Fruit fly (Drosophila melanogaster) whole organism, embryonic: ENCODE measurements around the gene Prm.
A peak's percentile ranks its signal among the peaks of the same experiment; 100 is the strongest.

Experiments
- Ada2b ChIP-seq: fragments of 200-800 bp; sonication (Bioruptor generic); IDR thresholded peaks from 2 replicates; pipeline ENCODE4 v1.3.6; 2022; ENCODE audit warnings: missing biosample characterization, missing genetic modification characterization
- B-H2 ChIP-seq: fragments of 200-800 bp; sonication (Bioruptor generic); optimal IDR thresholded peaks from 2 replicates; lab custom pipeline; 2018; ENCODE audit warnings: missing biosample characterization, mild to moderate bottlenecking, missing genetic modification characterization
- Bgb ChIP-seq: fragments of 200-800 bp; sonication (Bioruptor generic); IDR thresholded peaks from 2 replicates; pipeline ENCODE4 v1.3.6; 2022; ENCODE audit warnings: missing biosample characterization, missing genetic modification characterization; ENCODE audit not compliant: partially characterized antibody
- Blimp-1 ChIP-seq: fragments of 200-800 bp; sonication (Bioruptor generic); optimal IDR thresholded peaks from 3 replicates; lab custom pipeline; 2018; ENCODE audit warnings: missing biosample characterization, missing genetic modification characterization, mild to moderate bottlenecking, moderate library complexity, missing genetic modification reagents
- CG12942 ChIP-seq: fragments of 200-800 bp; sonication (Bioruptor generic); optimal IDR thresholded peaks from 3 replicates; lab custom pipeline; 2016; ENCODE audit warnings: missing biosample characterization, missing genetic modification characterization
- CG13287 ChIP-seq: fragments of 200-800 bp; sonication (Bioruptor generic); IDR thresholded peaks from 2 replicates; pipeline ENCODE4 v1.3.6; 2022; ENCODE audit warnings: missing biosample characterization, missing genetic modification characterization; ENCODE audit not compliant: partially characterized antibody
- CG13775 ChIP-seq: fragments of 200-800 bp; sonication (Bioruptor generic); optimal IDR thresholded peaks from 3 replicates; lab custom pipeline; 2017; ENCODE audit warnings: missing biosample characterization, mild to moderate bottlenecking, missing genetic modification characterization
- CG15696 ChIP-seq: fragments of 200-800 bp; sonication (Bioruptor generic); optimal IDR thresholded peaks from 2 replicates; lab custom pipeline; 2019; ENCODE audit warnings: missing biosample characterization, mild to moderate bottlenecking, missing genetic modification characterization, moderate library complexity
- CG17186 ChIP-seq: fragments of 200-800 bp; sonication (Bioruptor generic); optimal IDR thresholded peaks from 3 replicates; lab custom pipeline; 2017; ENCODE audit warnings: missing biosample characterization, missing genetic modification reagents, missing genetic modification characterization
- CG2678 ChIP-seq: fragments of 200-800 bp; sonication (Bioruptor generic); optimal IDR thresholded peaks from 3 replicates; lab custom pipeline; 2019; ENCODE audit warnings: missing biosample characterization, mild to moderate bottlenecking, missing genetic modification characterization, moderate library complexity
- CG2875 ChIP-seq: fragments of 200-800 bp; sonication (Bioruptor generic); optimal IDR thresholded peaks from 2 replicates; lab custom pipeline; 2017; ENCODE audit warnings: missing biosample characterization, mild to moderate bottlenecking, missing genetic modification characterization, missing genetic modification reagents
- CG3065 ChIP-seq: fragments of 200-800 bp; sonication (Bioruptor generic); optimal IDR thresholded peaks from 2 replicates; lab custom pipeline; 2016; ENCODE audit warnings: missing biosample characterization, missing genetic modification characterization
- CG32772 ChIP-seq: fragments of 200-800 bp; sonication (Bioruptor generic); IDR thresholded peaks from 2 replicates; pipeline ENCODE4 v1.3.6; 2022; ENCODE audit warnings: missing biosample characterization, missing genetic modification characterization
- CG6765 ChIP-seq: fragments of 200-800 bp; sonication (Bioruptor generic); optimal IDR thresholded peaks from 3 replicates; lab custom pipeline; 2017; ENCODE audit warnings: missing biosample characterization, mild to moderate bottlenecking, missing genetic modification characterization
- CG6791 ChIP-seq: fragments of 200-800 bp; sonication (Bioruptor generic); IDR thresholded peaks from 3 replicates; pipeline ENCODE4 v1.3.6; 2022; ENCODE audit warnings: missing biosample characterization, missing genetic modification characterization; ENCODE audit not compliant: partially characterized antibody
- CG7745 ChIP-seq: fragments of 200-800 bp; sonication (Bioruptor generic); optimal IDR thresholded peaks from 2 replicates; lab custom pipeline; 2018; ENCODE audit warnings: missing biosample characterization, mild to moderate bottlenecking, missing genetic modification characterization, moderate library complexity
- CG7928 ChIP-seq: fragments of 200-800 bp; sonication (Bioruptor generic); optimal IDR thresholded peaks from 2 replicates; lab custom pipeline; 2017; ENCODE audit warnings: missing biosample characterization, mild to moderate bottlenecking, missing genetic modification characterization
- CG9437 ChIP-seq: fragments of 200-800 bp; sonication (Bioruptor generic); optimal IDR thresholded peaks from 2 replicates; lab custom pipeline; 2018; ENCODE audit warnings: missing biosample characterization, mild to moderate bottlenecking, missing genetic modification characterization
- CTCF ChIP-seq: fragments of 200-800 bp; sonication (Bioruptor generic); optimal IDR thresholded peaks from 2 replicates; lab custom pipeline; 2017; ENCODE audit warnings: missing biosample characterization, mild to moderate bottlenecking, missing genetic modification characterization, moderate library complexity
- D ChIP-seq, 2 experiments: fragments of 200-800 bp in 1 of 2; fragments of >200 bp in 1 of 2; sonication (Bioruptor generic) in 1 of 2; optimal IDR thresholded peaks; 2 replicates in 1 of 2; 3 replicates in 1 of 2; lab custom pipeline; 2017; ENCODE audit warnings: mild to moderate bottlenecking in 1 of 2, missing biosample characterization in 1 of 2, missing genetic modification characterization in 1 of 2, missing genetic modification reagents in 1 of 2
- Dp ChIP-seq: fragments of 200-800 bp; sonication (Bioruptor generic); optimal IDR thresholded peaks from 2 replicates; lab custom pipeline; 2018; ENCODE audit warnings: missing biosample characterization, mild to moderate bottlenecking, missing genetic modification characterization, moderate library complexity
- Eip74EF ChIP-seq, 2 experiments: fragments of 200-800 bp in 1 of 2; fragments of >200 bp in 1 of 2; sonication (Bioruptor generic) in 1 of 2; optimal IDR thresholded peaks; 2 replicates each; lab custom pipeline; 2017 to 2019; ENCODE audit warnings: missing biosample characterization in 2 of 2, missing genetic modification characterization in 2 of 2, mild to moderate bottlenecking in 1 of 2, moderate library complexity in 1 of 2
- Fer1 ChIP-seq: fragments of 200-800 bp; sonication (Bioruptor generic); optimal IDR thresholded peaks from 2 replicates; lab custom pipeline; 2017; ENCODE audit warnings: missing biosample characterization, mild to moderate bottlenecking, missing genetic modification characterization
- Fer3 ChIP-seq: fragments of 200-800 bp; sonication (Bioruptor generic); optimal IDR thresholded peaks from 2 replicates; lab custom pipeline; 2018; ENCODE audit warnings: missing biosample characterization, mild to moderate bottlenecking, missing genetic modification characterization, moderate library complexity
- H15 ChIP-seq: fragments of 200-800 bp; sonication (Bioruptor generic); IDR thresholded peaks from 3 replicates; pipeline ENCODE4 v1.3.6; 2022; ENCODE audit warnings: missing biosample characterization, missing genetic modification characterization
- Hr78 ChIP-seq, 2 experiments: fragments of 200-800 bp in 1 of 2; fragments of >200 bp in 1 of 2; sonication (Bioruptor generic) in 1 of 2; optimal IDR thresholded peaks; 2 replicates each; lab custom pipeline; 2017 to 2019; ENCODE audit warnings: missing biosample characterization in 2 of 2, missing genetic modification characterization in 2 of 2, mild to moderate bottlenecking in 1 of 2, moderate library complexity in 1 of 2
- Jarid2 ChIP-seq: fragments of 200-800 bp; sonication (Bioruptor generic); optimal IDR thresholded peaks from 3 replicates; lab custom pipeline; 2017; ENCODE audit warnings: mild to moderate bottlenecking, missing biosample characterization, missing genetic modification reagents, missing genetic modification characterization
- Kr ChIP-seq: fragments of 200-800 bp; sonication (Bioruptor generic); optimal IDR thresholded peaks from 2 replicates; lab custom pipeline; 2017; ENCODE audit warnings: missing biosample characterization, mild to moderate bottlenecking, missing genetic modification characterization
- Max ChIP-seq: fragments of 200-800 bp; sonication (Bioruptor generic); optimal IDR thresholded peaks from 2 replicates; lab custom pipeline; 2016; ENCODE audit warnings: missing biosample characterization, mild to moderate bottlenecking, missing genetic modification characterization
- NfI ChIP-seq: fragments of 200-800 bp; sonication (Bioruptor generic); optimal IDR thresholded peaks from 3 replicates; lab custom pipeline; 2018; ENCODE audit warnings: missing biosample characterization, mild to moderate bottlenecking, missing genetic modification characterization, moderate library complexity
- Oli ChIP-seq: fragments of 200-800 bp; sonication (Bioruptor generic); optimal IDR thresholded peaks from 2 replicates; lab custom pipeline; 2018; ENCODE audit warnings: missing biosample characterization, mild to moderate bottlenecking, missing genetic modification characterization, moderate library complexity
- Ptx1 ChIP-seq: fragments of 200-800 bp; sonication (Bioruptor generic); IDR thresholded peaks from 2 replicates; pipeline ENCODE4 v1.3.6; 2022; ENCODE audit warnings: missing biosample characterization, missing genetic modification characterization
- Sry-β ChIP-seq: fragments of 200-800 bp; sonication (Bioruptor generic); optimal IDR thresholded peaks from 2 replicates; lab custom pipeline; 2018; ENCODE audit warnings: missing biosample characterization, mild to moderate bottlenecking, missing genetic modification characterization, moderate library complexity
- crol ChIP-seq: fragments of 200-800 bp; sonication (Bioruptor generic); IDR thresholded peaks from 2 replicates; pipeline ENCODE4 v1.3.6; 2022; ENCODE audit warnings: missing biosample characterization, missing genetic modification characterization
- ewg ChIP-seq: fragments of 200-800 bp; sonication (Bioruptor generic); optimal IDR thresholded peaks from 3 replicates; lab custom pipeline; 2017; ENCODE audit warnings: mild to moderate bottlenecking, missing biosample characterization, missing genetic modification reagents, missing genetic modification characterization
- fd96Cb ChIP-seq: fragments of 200-800 bp; sonication (Bioruptor generic); optimal IDR thresholded peaks from 2 replicates; lab custom pipeline; 2018; ENCODE audit warnings: missing biosample characterization, mild to moderate bottlenecking, missing genetic modification characterization, moderate library complexity
- gcm ChIP-seq: fragments of 200-800 bp; sonication (Bioruptor generic); optimal IDR thresholded peaks from 2 replicates; lab custom pipeline; 2019; ENCODE audit warnings: missing biosample characterization, mild to moderate bottlenecking, missing genetic modification characterization, moderate library complexity
- gem ChIP-seq: fragments of 200-800 bp; sonication (Bioruptor generic); optimal IDR thresholded peaks from 2 replicates; lab custom pipeline; 2019; ENCODE audit warnings: missing biosample characterization, mild to moderate bottlenecking, missing genetic modification characterization, moderate library complexity
- lov ChIP-seq, 2 experiments: fragments of 200-800 bp in 1 of 2; fragments of >200 bp in 1 of 2; sonication (Bioruptor generic) in 1 of 2; IDR thresholded peaks in 1 of 2; optimal IDR thresholded peaks in 1 of 2; 2 replicates in 1 of 2; 3 replicates in 1 of 2; pipeline versions ENCODE4 v1.3.6 to Lab custom; 2017 to 2022; ENCODE audit warnings: missing biosample characterization in 1 of 2, missing genetic modification characterization in 1 of 2
- maf-S ChIP-seq: fragments of 200-800 bp; sonication (Bioruptor generic); optimal IDR thresholded peaks from 2 replicates; lab custom pipeline; 2016; ENCODE audit warnings: missing biosample characterization, missing genetic modification characterization
- nom ChIP-seq: fragments of 200-800 bp; sonication (Bioruptor generic); optimal IDR thresholded peaks from 2 replicates; lab custom pipeline; 2017; ENCODE audit warnings: missing biosample characterization, missing genetic modification characterization, mild to moderate bottlenecking, moderate library complexity, missing genetic modification reagents
- ranshi ChIP-seq: fragments of 200-800 bp; sonication (Bioruptor generic); IDR thresholded peaks from 2 replicates; pipeline ENCODE4 v1.3.6; 2022; ENCODE audit warnings: missing biosample characterization, missing genetic modification characterization
- repo ChIP-seq: fragments of 200-800 bp; sonication (Bioruptor generic); optimal IDR thresholded peaks from 2 replicates; lab custom pipeline; 2016; ENCODE audit warnings: missing biosample characterization, missing genetic modification characterization
- sr ChIP-seq: fragments of 200-800 bp; sonication (Bioruptor generic); IDR thresholded peaks from 3 replicates; pipeline ENCODE4 v1.3.6; 2022; ENCODE audit warnings: missing biosample characterization, missing genetic modification characterization
- ssp ChIP-seq: fragments of 200-800 bp; sonication (Bioruptor generic); IDR thresholded peaks from 2 replicates; pipeline ENCODE4 v1.3.6; 2022; ENCODE audit warnings: missing biosample characterization, missing genetic modification characterization
- stwl ChIP-seq: fragments of 200-800 bp; sonication (Bioruptor generic); optimal IDR thresholded peaks from 3 replicates; lab custom pipeline; 2018; ENCODE audit warnings: missing biosample characterization, mild to moderate bottlenecking, missing genetic modification characterization, moderate library complexity
- tup ChIP-seq: fragments of 200-800 bp; sonication (Bioruptor generic); optimal IDR thresholded peaks from 2 replicates; lab custom pipeline; 2016; ENCODE audit warnings: missing biosample characterization, mild to moderate bottlenecking, missing genetic modification characterization, moderate library complexity
- usp ChIP-seq: fragments of >200 bp; optimal IDR thresholded peaks from 2 replicates; lab custom pipeline; 2017; ENCODE audit warnings: missing biosample characterization, missing genetic modification characterization
- wor ChIP-seq: fragments of 200-800 bp; sonication (Bioruptor generic); IDR thresholded peaks from 2 replicates; pipeline ENCODE4 v1.3.6; 2022; ENCODE audit warnings: missing biosample characterization, missing genetic modification characterization

Prm gene

dm6 chr3L:8751262-8751661 lies 6.2 kb upstream of the Prm start (continued):
- peak; percentile 5 for TF ChIP-seq CG13775 (GFP tag; lab: Kevin White, UChicago)
- peak; percentile 73 for TF ChIP-seq gem (tag; lab: Kevin White, UChicago)
- TF ChIP-seq Ada2b (GFP tag; lab: Robert Waterston, UW), result peak; percentile 64; the same call in 1 of the 2 replicates
- no peak for TF ChIP-seq stwl (tag; lab: Kevin White, UChicago)
- TF ChIP-seq Dp (GFP tag; lab: Kevin White, UChicago), result no peak
- TF ChIP-seq Fer3, result peak; percentile 41
- no peak for TF ChIP-seq Jarid2 (GFP tag; lab: Kevin White, UChicago)
- peak; percentile 74 for TF ChIP-seq CG2678 (tag; lab: Kevin White, UChicago)
- peak; percentile 48 for TF ChIP-seq gcm (GFP tag; lab: Kevin White, UChicago)
- peak; percentile 34; the same call in 1 of the 3 replicates for TF ChIP-seq H15 (GFP tag; lab: Robert Waterston, UW)
- TF ChIP-seq Ptx1 (GFP tag; lab: Robert Waterston, UW), result peak; percentile 67
- no peak for TF ChIP-seq CG12942 (GFP tag; lab: Kevin White, UChicago)
- TF ChIP-seq Blimp-1, result peak; percentile 71
- TF ChIP-seq CG17186, result no peak
- peak; percentile 27 for TF ChIP-seq CG9437
- no peak for TF ChIP-seq D (optimal IDR thresholded peaks at IDR 0.05; lab: Kevin White, UChicago)
- TF ChIP-seq D (GFP tag; optimal IDR thresholded peaks at IDR 0.05; lab: Kevin White, UChicago), result peak; percentile 47
- no peak for TF ChIP-seq B-H2 (GFP tag; lab: Kevin White, UChicago)
- TF ChIP-seq tup (GFP tag; lab: Kevin White, UChicago), result no peak
- no peak for TF ChIP-seq CG7745 (tag; lab: Kevin White, UChicago)
- no peak for TF ChIP-seq sr
- TF ChIP-seq lov (optimal IDR thresholded peaks at IDR 0.05; lab: Kevin White, UChicago), result no peak
- TF ChIP-seq lov (GFP tag; IDR thresholded peaks at IDR 0.05; lab: Robert Waterston, UW), result no peak
- peak; percentile 44 for TF ChIP-seq ssp (GFP tag; lab: Robert Waterston, UW)
- no peak for TF ChIP-seq ranshi (GFP tag; lab: Robert Waterston, UW)
- TF ChIP-seq Oli (tag; lab: Kevin White, UChicago), result peak; percentile 69
- TF ChIP-seq Sry-β (GFP tag; lab: Kevin White, UChicago), result no peak
- no peak for TF ChIP-seq CG7928
- no peak for TF ChIP-seq Max (GFP tag; lab: Kevin White, UChicago)
- no peak for TF ChIP-seq Bgb (GFP tag; lab: Robert Waterston, UW)
- no peak for TF ChIP-seq Fer1 (GFP tag; lab: Kevin White, UChicago)
- TF ChIP-seq Eip74EF (GFP tag; optimal IDR thresholded peaks at IDR 0.05; lab: Kevin White, UChicago), result peak in 1 of 2 experiments; percentile 33
- no peak for TF ChIP-seq CG15696 (tag; lab: Kevin White, UChicago)
- peak; percentile 58 for TF ChIP-seq CG2875 (GFP tag; lab: Kevin White, UChicago)
- TF ChIP-seq usp (GFP tag; lab: Kevin White, UChicago), result no peak
- peak; percentile 68 for TF ChIP-seq wor (GFP tag; lab: Robert Waterston, UW)
- TF ChIP-seq CTCF (GFP tag; lab: Kevin White, UChicago), result no peak
- TF ChIP-seq CG3065 (GFP tag; lab: Kevin White, UChicago), result no peak
- peak; percentile 57 for TF ChIP-seq CG32772 (GFP tag; lab: Robert Waterston, UW)
- no peak for TF ChIP-seq nom (GFP tag; lab: Kevin White, UChicago)
- TF ChIP-seq Kr, result no peak
- no peak for TF ChIP-seq maf-S (GFP tag; lab: Kevin White, UChicago)
- TF ChIP-seq NfI, result peak; percentile 17
- no peak for TF ChIP-seq CG13287 (GFP tag; lab: Robert Waterston, UW)
- peak in 1 of 2 experiments; percentile 35 for TF ChIP-seq Hr78 (GFP tag; optimal IDR thresholded peaks at IDR 0.05; lab: Kevin White, UChicago)
- no peak for TF ChIP-seq repo (GFP tag; lab: Kevin White, UChicago)
- TF ChIP-seq fd96Cb (tag; lab: Kevin White, UChicago), result peak; percentile 63
- peak; percentile 44 for TF ChIP-seq ewg (GFP tag; lab: Kevin White, UChicago)
- no peak for TF ChIP-seq CG6791 (GFP tag; lab: Robert Waterston, UW)
- no peak for TF ChIP-seq crol (GFP tag; lab: Robert Waterston, UW)
- no peak for TF ChIP-seq CG6765 (GFP tag; lab: Kevin White, UChicago)
